Fruit fly (Drosophila melanogaster) whole organism: ENCODE results near the gene Syp.

Source experiments
- EcR ChIP-seq, 2 experiments: fragments of >200 bp; optimal IDR thresholded peaks; 2 replicates each; lab custom pipeline; 2017; ENCODE audit warnings: missing biosample characterization in 2 of 2, missing genetic modification characterization in 2 of 2, missing genetic modification reagents in 2 of 2
- psq ChIP-seq: fragments of >200 bp; optimal IDR thresholded peaks from 2 replicates; lab custom pipeline; 2017
- usp ChIP-seq: fragments of >200 bp; optimal IDR thresholded peaks from 2 replicates; lab custom pipeline; 2017; ENCODE audit warnings: missing biosample characterization, missing genetic modification characterization, mixed read lengths

DNA sequence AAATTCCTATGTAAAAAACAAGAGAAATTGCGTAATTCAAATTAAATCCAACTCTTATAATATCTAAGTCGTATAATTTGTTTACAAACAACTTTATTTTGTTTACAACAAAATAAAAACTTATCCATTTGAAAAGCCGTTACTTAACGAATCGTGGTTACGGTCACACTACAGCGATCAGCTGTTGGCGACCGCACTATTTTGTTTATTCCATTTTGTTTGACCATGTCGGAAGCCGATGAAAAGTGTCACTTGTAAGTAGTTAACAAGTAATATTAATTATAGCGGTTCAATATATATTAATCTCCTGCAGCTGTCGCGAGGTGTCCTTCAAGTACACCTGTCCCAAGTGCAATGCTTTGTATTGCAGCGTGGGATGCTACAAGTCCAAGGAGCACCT is 74.4 kb downstream of the Syp start, which contains the start of gene CG31223:
- no peak for TF ChIP-seq usp (GFP tag; lab: Kevin White, UChicago)
- TF ChIP-seq EcR (GFP tag; optimal IDR thresholded peaks at IDR 0.05; lab: Kevin White, UChicago), result no peak
- TF ChIP-seq psq, result no peak
